Worm (Caenorhabditis elegans): Measurements from ENCODE around the gene ubc-15.

DNA sequence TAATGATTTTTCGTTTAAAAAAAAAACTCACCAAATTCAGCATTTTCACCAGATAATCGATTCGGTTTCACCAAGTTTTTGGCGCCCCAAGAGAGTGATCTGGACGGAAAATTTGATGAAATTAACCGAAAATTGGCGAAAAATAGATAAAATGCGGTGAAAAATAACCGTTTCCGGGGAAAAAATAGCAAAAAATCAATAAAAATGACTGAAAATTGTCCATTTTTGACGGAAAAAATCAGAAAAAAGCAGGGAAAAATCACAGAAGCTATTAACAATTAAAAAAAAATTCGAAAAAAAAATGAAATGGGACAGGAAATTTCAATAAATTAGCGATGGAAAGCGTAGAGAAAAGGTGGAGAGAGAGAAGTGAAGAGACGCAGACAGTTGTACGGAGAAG is at the start of gene ubc-15:
- no peak for TF ChIP-seq aly-2 (tag; optimal IDR thresholded peaks at IDR 0.05)
- TF ChIP-seq ztf-11 (tag; optimal IDR thresholded peaks at IDR 0.05) = no peak
- TF ChIP-seq ama-1 (optimal IDR thresholded peaks at IDR 0.05) = no peak
- TF ChIP-seq blmp-1 (tag; optimal IDR thresholded peaks at IDR 0.05; ENCODE audit: insufficient read depth) = no peak
- no peak for TF ChIP-seq nhr-23 (tag; optimal IDR thresholded peaks at IDR 0.05)
- TF ChIP-seq F13H6.1 (tag; optimal IDR thresholded peaks at IDR 0.05) = no peak
- no peak for TF ChIP-seq mdl-1 (tag; optimal IDR thresholded peaks at IDR 0.05)
- no peak for TF ChIP-seq alr-1 (tag; optimal IDR thresholded peaks at IDR 0.05)
- no peak for TF ChIP-seq nhr-12 (tag; optimal IDR thresholded peaks at IDR 0.05)
- no peak for TF ChIP-seq unc-62 (GFP tag; optimal IDR thresholded peaks at IDR 0.05)

Measured in whole organism, L2 larva.